Fruit fly (Drosophila melanogaster): Measurements from ENCODE around the gene nac.

The nac gene

dm6 chr3R:8308515-8308959, 4.7 kb upstream of the nac start, which contains the start of gene tex (continued):
- no peak for TF ChIP-seq btn (GFP tag; optimal IDR thresholded peaks at IDR 0.05)
- no peak for TF ChIP-seq Rx (GFP tag; IDR thresholded peaks at IDR 0.05)
- TF ChIP-seq CG6254 (GFP tag; optimal IDR thresholded peaks at IDR 0.05), result peak; percentile 78
- 0 out of 3 replicates have a peak, but pooled peaks have one; percentile 31 for TF ChIP-seq CG16813 (GFP tag; IDR thresholded peaks at IDR 0.05; ENCODE audit: partially characterized antibody)
- TF ChIP-seq Hand (GFP tag; optimal IDR thresholded peaks at IDR 0.05), result no peak
- no peak for TF ChIP-seq sima (GFP tag; optimal IDR thresholded peaks at IDR 0.05)
- TF ChIP-seq Abd-B (GFP tag; optimal IDR thresholded peaks at IDR 0.05), result no peak
- TF ChIP-seq Antp (GFP tag; optimal IDR thresholded peaks at IDR 0.05), result no peak
- no peak for TF ChIP-seq Hmx (GFP tag; optimal IDR thresholded peaks at IDR 0.05)
- TF ChIP-seq CG1233 (GFP tag; optimal IDR thresholded peaks at IDR 0.05), result peak; percentile 22
- TF ChIP-seq Side (GFP tag; optimal IDR thresholded peaks at IDR 0.05), result no peak
- TF ChIP-seq sc (optimal IDR thresholded peaks at IDR 0.05), result no peak
- peak; percentile 15 for TF ChIP-seq sc (GFP tag; optimal IDR thresholded peaks at IDR 0.05)
- TF ChIP-seq exex (tag; optimal IDR thresholded peaks at IDR 0.05), result no peak
- TF ChIP-seq CG33213 (GFP tag; optimal IDR thresholded peaks at IDR 0.05), result peak; percentile 58
- TF ChIP-seq lbe (GFP tag; optimal IDR thresholded peaks at IDR 0.05), result no peak
- no peak for TF ChIP-seq h (optimal IDR thresholded peaks at IDR 0.05)
- TF ChIP-seq CG8765 (GFP tag; IDR thresholded peaks at IDR 0.05), result no peak
- TF ChIP-seq pita (GFP tag; optimal IDR thresholded peaks at IDR 0.05), result peak; percentile 56
- peak; percentile 98 for TF ChIP-seq E2f2 (GFP tag; IDR thresholded peaks at IDR 0.05)
- TF ChIP-seq org-1 (GFP tag; optimal IDR thresholded peaks at IDR 0.05), result peak; percentile 29
- TF ChIP-seq CG12155 (GFP tag; optimal IDR thresholded peaks at IDR 0.05), result no peak
- TF ChIP-seq kni (GFP tag; optimal IDR thresholded peaks at IDR 0.05), result peak; percentile 68
- no peak for TF ChIP-seq CG7963 (GFP tag; IDR thresholded peaks at IDR 0.05; ENCODE audit: partially characterized antibody)
- peak; percentile 52 for TF ChIP-seq CG12236 (GFP tag; optimal IDR thresholded peaks at IDR 0.05)
- TF ChIP-seq Xrp1 (GFP tag; IDR thresholded peaks at IDR 0.05), result peak; percentile 49; the same call in 1 of the 2 replicates
- no peak for TF ChIP-seq Ada2b (GFP tag; IDR thresholded peaks at IDR 0.05)
- TF ChIP-seq insv (GFP tag; optimal IDR thresholded peaks at IDR 0.05), result peak in 1 of 2 experiments; percentile 57
- no peak for TF ChIP-seq usp (GFP tag; optimal IDR thresholded peaks at IDR 0.05)
- peak; percentile 46 for TF ChIP-seq CG8359 (GFP tag; optimal IDR thresholded peaks at IDR 0.05; ENCODE audit: borderline replicate concordance)
- no peak for TF ChIP-seq dimm (GFP tag; IDR thresholded peaks at IDR 0.05)
- peak; percentile 77 for TF ChIP-seq CG14710 (tag; optimal IDR thresholded peaks at IDR 0.05)
- TF ChIP-seq peb (GFP tag; IDR thresholded peaks at IDR 0.05), result no peak
- no peak for TF ChIP-seq da (GFP tag; optimal IDR thresholded peaks at IDR 0.05)
- TF ChIP-seq sna (GFP tag; IDR thresholded peaks at IDR 0.05; ENCODE audit: partially characterized antibody), result 0 out of 2 replicates have a peak, but pooled peaks have one; percentile 44
- TF ChIP-seq ac (GFP tag; optimal IDR thresholded peaks at IDR 0.05), result peak; percentile 53
- TF ChIP-seq fd102C (GFP tag; optimal IDR thresholded peaks at IDR 0.05), result peak; percentile 1
- no peak for TF ChIP-seq Bgb (GFP tag; IDR thresholded peaks at IDR 0.05; ENCODE audit: partially characterized antibody)
- no peak for TF ChIP-seq CG30403 (GFP tag; optimal IDR thresholded peaks at IDR 0.05)
- TF ChIP-seq Myb (GFP tag; optimal IDR thresholded peaks at IDR 0.05), result peak; percentile 59
- no peak for TF ChIP-seq CG3726 (GFP tag; IDR thresholded peaks at IDR 0.05)
- no peak for TF ChIP-seq mirr (GFP tag; optimal IDR thresholded peaks at IDR 0.05)
- TF ChIP-seq tna (GFP tag; IDR thresholded peaks at IDR 0.05; ENCODE audit: partially characterized antibody), result no peak
- peak; percentile 78 for TF ChIP-seq CG7987 (GFP tag; optimal IDR thresholded peaks at IDR 0.05)
- TF ChIP-seq bbx (GFP tag; IDR thresholded peaks at IDR 0.05; ENCODE audit: partially characterized antibody), result no peak
- no peak for TF ChIP-seq Mad (GFP tag; optimal IDR thresholded peaks at IDR 0.05)
- no peak for TF ChIP-seq CG9215 (GFP tag; IDR thresholded peaks at IDR 0.05)
- no peak for TF ChIP-seq jumu (GFP tag; optimal IDR thresholded peaks at IDR 0.05)
- peak; percentile 22 for TF ChIP-seq sd (tag; optimal IDR thresholded peaks at IDR 0.05)
- no peak for TF ChIP-seq sens-2 (GFP tag; IDR thresholded peaks at IDR 0.05)
- TF ChIP-seq CG4617 (GFP tag; optimal IDR thresholded peaks at IDR 0.05; ENCODE audit: borderline replicate concordance), result no peak

Measured in whole organism, embryonic.